Fruit fly (Drosophila melanogaster) whole organism: ENCODE measurements around the gene shv.

Experiments used
- CG8478 ChIP-seq: fragments of >200 bp; optimal IDR thresholded peaks from 2 replicates; lab custom pipeline; 2018; ENCODE audit warnings: inconsistent platforms
- Dll ChIP-seq: fragments of >200 bp; optimal IDR thresholded peaks from 2 replicates; lab custom pipeline; 2017
- EcR ChIP-seq, 2 experiments: fragments of >200 bp; optimal IDR thresholded peaks; 2 replicates each; lab custom pipeline; 2017; ENCODE audit warnings: missing biosample characterization in 2 of 2, missing genetic modification characterization in 2 of 2, missing genetic modification reagents in 2 of 2
- pan ChIP-seq: fragments of >200 bp; optimal IDR thresholded peaks from 2 replicates; lab custom pipeline; 2017
- psq ChIP-seq: fragments of >200 bp; optimal IDR thresholded peaks from 2 replicates; lab custom pipeline; 2017
- usp ChIP-seq: fragments of >200 bp; optimal IDR thresholded peaks from 2 replicates; lab custom pipeline; 2017; ENCODE audit warnings: missing biosample characterization, missing genetic modification characterization, mixed read lengths

The shv gene

DNA sequence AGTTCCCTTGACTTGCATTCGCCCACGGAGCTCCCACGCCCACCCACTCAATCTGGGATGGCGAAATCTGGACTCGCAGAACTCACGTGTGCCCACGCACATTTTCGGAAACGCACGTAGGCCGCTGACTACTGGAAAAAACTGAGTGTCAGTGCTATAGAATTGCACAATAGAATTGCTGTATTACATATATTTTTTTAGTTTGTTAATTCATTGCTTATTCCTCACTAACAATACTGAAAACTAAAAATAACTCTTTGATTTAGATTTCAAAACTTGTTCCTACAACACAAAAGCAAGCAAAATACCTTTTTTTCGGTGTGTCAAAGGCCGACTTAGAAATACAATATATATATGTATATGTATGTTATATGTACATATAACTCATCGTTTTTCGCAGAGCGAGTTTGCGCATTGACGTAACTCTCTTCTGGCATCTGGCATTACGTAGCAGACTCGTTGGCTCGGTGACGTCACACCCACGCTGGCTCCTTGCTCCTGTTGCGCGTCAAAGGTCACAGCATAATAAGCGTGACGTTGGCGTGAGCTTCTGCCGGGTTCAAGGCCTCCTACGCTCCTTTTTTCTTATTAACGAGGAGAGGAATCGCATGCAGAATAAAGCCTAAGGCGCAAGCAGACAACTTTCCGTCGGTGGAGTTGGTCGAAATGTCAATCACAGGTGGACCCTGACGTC is 29.0 kb downstream of the shv start:
- TF ChIP-seq usp (GFP tag; lab: Kevin White, UChicago) (no peak), Dll (lab: Kevin White, UChicago) (no peak), psq (lab: Kevin White, UChicago) (no peak), pan (no peak), EcR (GFP tag; optimal IDR thresholded peaks at IDR 0.05; lab: Kevin White, UChicago) (no peak), CG8478 (lab: Kevin White, UChicago) (no peak)

DNA sequence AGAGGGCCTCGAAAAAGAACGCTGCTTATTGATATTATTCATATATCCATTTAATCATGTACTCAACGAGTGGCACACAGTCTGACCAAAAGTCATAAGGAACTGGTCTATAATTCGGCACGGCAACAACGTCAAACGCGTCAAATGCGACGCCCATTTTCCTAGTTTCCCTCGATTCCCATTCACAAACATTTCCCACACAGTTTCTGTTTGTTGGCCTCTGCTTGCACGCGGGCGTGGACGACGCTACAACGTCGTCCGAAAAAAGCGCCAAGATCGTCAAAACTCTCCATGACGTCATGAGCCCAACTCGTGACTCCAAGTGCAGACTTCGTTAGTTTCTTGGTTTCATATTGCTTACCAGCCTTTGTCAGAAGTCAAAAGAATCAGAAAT is 29.5 kb downstream of the shv start:
- TF ChIP-seq CG8478 (lab: Kevin White, UChicago) (no peak), EcR (GFP tag; optimal IDR thresholded peaks at IDR 0.05; lab: Kevin White, UChicago) (no peak), usp (GFP tag; lab: Kevin White, UChicago) (no peak), Dll (lab: Kevin White, UChicago) (no peak), pan (no peak), psq (lab: Kevin White, UChicago) (no peak)

DNA sequence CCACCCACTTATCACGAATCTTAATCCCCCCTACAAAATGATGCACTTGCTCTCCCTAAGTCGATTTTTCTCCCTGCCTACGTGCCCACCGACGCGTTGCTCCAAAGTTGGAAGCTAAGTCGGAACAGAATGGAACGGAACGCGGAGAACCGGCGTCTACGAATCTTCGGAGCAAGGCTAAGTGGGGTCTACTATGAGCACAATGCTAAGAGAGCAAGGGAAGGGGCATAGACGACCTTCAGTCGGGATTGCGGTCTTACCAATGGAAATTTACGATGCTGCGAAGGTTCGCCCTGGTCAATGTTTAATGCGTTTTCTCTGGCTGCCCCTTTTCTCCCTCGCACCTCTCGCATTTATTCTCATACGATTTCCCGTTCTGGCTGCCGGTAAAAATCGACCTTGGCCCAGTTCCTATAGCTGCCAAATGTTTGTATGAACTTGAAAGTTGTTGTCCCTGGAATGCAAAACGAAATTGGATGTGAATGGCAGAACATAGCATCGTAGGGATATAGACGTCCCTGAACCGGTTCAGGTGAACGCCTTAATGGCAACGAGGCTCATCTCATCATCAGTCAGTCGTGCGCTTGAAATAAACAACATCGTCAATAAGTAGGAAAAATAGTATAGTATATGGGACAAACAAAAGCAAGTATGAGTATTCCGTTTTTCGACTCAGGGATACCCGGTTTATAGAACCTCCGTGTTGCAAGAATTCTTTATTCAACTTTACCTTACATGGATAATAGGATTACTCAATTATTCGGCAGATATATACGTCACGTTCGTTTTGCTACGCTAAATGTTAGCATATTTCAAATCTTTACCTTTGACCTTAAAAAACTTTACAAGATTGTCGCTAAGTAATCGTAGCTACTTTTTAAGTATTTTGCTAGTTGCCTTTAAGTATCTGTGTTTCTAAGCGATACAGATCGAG is 30.7 kb downstream of the shv start:
- TF ChIP-seq psq (lab: Kevin White, UChicago) (no peak), pan (no peak), EcR (GFP tag; optimal IDR thresholded peaks at IDR 0.05; lab: Kevin White, UChicago) (no peak), CG8478 (lab: Kevin White, UChicago) (no peak), Dll (lab: Kevin White, UChicago) (no peak), usp (GFP tag; lab: Kevin White, UChicago) (no peak)

dm6 chr2L:484281-484943 is 31.5 kb downstream of the shv start:
- TF ChIP-seq EcR (GFP tag; optimal IDR thresholded peaks at IDR 0.05; lab: Kevin White, UChicago) (no peak), CG8478 (lab: Kevin White, UChicago) (no peak), usp (GFP tag; lab: Kevin White, UChicago) (no peak), pan (no peak)

DNA sequence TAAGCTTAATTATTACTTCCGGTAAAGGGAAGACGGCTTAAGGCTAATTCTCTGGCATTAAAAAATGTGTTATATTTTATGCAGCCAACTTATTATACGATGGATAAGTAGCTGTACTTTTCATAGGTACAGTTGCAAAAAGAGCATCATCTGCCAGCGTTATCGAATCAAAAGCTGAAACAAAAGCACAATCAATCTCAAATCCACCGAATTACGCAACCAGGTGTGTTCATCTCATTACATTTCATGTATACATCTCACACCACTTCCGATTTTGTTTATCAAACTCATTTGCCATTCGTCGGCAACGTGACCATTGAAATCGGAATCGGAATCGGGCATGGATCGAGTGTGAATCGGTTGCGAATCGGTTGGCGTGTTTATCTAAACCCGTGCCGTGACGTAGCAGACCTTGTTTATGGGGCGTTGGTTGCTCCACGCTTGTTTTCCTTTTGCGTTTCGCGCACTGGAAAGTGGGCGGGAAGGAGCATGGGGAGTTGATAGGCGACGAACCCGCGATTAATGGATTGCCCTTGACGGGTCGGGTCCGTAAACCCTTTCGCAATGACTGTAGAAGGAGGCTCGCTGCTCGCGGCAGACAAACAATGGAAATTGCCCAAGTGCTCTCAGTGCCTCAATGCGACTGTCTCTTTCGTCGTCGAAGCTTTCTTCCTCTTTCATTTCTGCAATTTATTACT is 32.4 kb downstream of the shv start:
- no peak for TF ChIP-seq Dll (lab: Kevin White, UChicago)
- TF ChIP-seq CG8478 (lab: Kevin White, UChicago), result no peak

DNA sequence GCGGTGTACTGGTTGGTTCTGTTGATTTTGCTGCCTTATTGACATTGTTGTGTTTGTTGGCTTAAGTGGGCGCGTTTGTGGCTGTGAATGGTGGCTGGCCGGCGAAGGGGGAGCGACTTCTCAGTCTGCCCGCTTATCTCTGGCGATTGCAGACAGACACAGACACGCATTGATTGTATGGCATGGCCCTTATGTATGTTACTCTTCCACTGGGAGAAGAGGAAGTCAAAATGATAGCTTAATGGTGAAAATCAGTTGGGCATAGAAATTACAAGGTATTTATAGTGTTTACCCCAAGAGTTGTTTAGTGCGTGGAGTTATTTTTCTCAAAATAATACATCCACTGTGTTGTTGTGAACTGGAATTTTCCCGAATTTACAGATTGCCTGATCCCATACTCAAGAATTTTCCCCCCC is 32.9 kb downstream of the shv start:
- TF ChIP-seq EcR (GFP tag; optimal IDR thresholded peaks at IDR 0.05; lab: Kevin White, UChicago), result no peak
- no peak for TF ChIP-seq Dll (lab: Kevin White, UChicago)
- TF ChIP-seq CG8478 (lab: Kevin White, UChicago), result no peak
- no peak for TF ChIP-seq usp (GFP tag; lab: Kevin White, UChicago)
- no peak for TF ChIP-seq psq (lab: Kevin White, UChicago)
- no peak for TF ChIP-seq pan

- TF ChIP-seq EcR (GFP tag; optimal IDR thresholded peaks at IDR 0.05; lab: Kevin White, UChicago) (no peak), Dll (lab: Kevin White, UChicago) (no peak), CG8478 (lab: Kevin White, UChicago) (no peak), usp (GFP tag; lab: Kevin White, UChicago) (no peak), pan (no peak), psq (lab: Kevin White, UChicago) (no peak)
Measured at dm6 chr2L:487171-487570, 34.3 kb downstream of the shv start.

- no peak for TF ChIP-seq psq (lab: Kevin White, UChicago)
- no peak for TF ChIP-seq Dll (lab: Kevin White, UChicago)
- TF ChIP-seq EcR (GFP tag; optimal IDR thresholded peaks at IDR 0.05; lab: Kevin White, UChicago), result no peak
- TF ChIP-seq usp (GFP tag; lab: Kevin White, UChicago), result no peak
- no peak for TF ChIP-seq pan
- no peak for TF ChIP-seq CG8478 (lab: Kevin White, UChicago)
Measured at dm6 chr2L:487719-488547, 35.0 kb downstream of the shv start.

DNA sequence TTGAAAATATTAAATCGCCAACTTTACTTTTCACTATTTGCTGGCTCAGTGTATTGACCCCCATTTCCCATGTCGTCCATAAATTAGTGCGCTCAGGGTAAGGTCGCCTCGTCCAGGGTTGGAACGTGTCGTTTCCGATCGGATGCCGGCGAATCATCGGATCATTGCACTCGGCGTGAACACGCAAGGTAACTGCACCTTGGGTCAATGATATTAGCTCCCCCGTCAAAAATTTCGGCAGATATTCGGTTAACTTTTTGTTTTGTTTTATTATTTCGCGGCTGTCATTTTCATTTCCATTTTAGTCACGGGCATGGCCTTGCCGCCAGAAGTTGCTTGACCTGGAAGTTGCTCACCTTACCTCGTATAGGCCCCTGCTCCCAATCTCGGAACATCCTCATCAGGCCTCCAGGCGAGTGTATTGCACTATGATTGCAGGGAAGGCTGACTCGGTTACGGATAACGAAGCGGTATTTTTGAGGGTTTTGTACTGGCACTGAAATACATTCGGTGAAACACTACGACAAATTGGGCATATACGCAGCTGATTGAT is 35.7 kb downstream of the shv start:
- TF ChIP-seq psq (lab: Kevin White, UChicago), result no peak
- no peak for TF ChIP-seq CG8478 (lab: Kevin White, UChicago)
- TF ChIP-seq EcR (GFP tag; optimal IDR thresholded peaks at IDR 0.05; lab: Kevin White, UChicago), result peak in 1 of 2 experiments; percentile 28
